Worm (Caenorhabditis elegans) whole organism, L2 larva: ENCODE data around the gene srg-13.
A peak's percentile ranks its signal among the peaks of the same experiment; 100 is the strongest.

Experiments
- C34F6.9 ChIP-seq: fragments of 150-350 bp; optimal IDR thresholded peaks from 2 replicates; lab custom pipeline; 2014; ENCODE audit warnings: missing biosample characterization, missing genetic modification characterization
- R02D3.7 ChIP-seq: fragments of 150-350 bp; optimal IDR thresholded peaks from 2 replicates; lab custom pipeline; 2014; ENCODE audit warnings: missing biosample characterization, missing genetic modification characterization
- Y55F3AM.14 ChIP-seq: fragments of 200-800 bp; sonication (Bioruptor generic); optimal IDR thresholded peaks from 2 replicates; lab custom pipeline; 2018; ENCODE audit warnings: mild to moderate bottlenecking, missing genetic modification characterization, missing compliant biosample characterization
- aly-2 ChIP-seq: fragments of 150-350 bp; optimal IDR thresholded peaks from 2 replicates; lab custom pipeline; 2014; ENCODE audit warnings: missing biosample characterization, missing genetic modification characterization
- ama-1 ChIP-seq: fragments of 150-350 bp; optimal IDR thresholded peaks from 2 replicates; lab custom pipeline; 2018; ENCODE audit warnings: inconsistent platforms
- blmp-1 ChIP-seq: sonication (generic microtip); optimal IDR thresholded peaks from 2 replicates; lab custom pipeline; 2017; ENCODE audit warnings: missing genetic modification characterization, mild to moderate bottlenecking, missing compliant biosample characterization, antibody characterized with exemption, moderate library complexity; ENCODE audit not compliant: insufficient read depth
- ceh-16 ChIP-seq: fragments of 150-350 bp; optimal IDR thresholded peaks from 2 replicates; lab custom pipeline; 2014; ENCODE audit warnings: missing biosample characterization, missing genetic modification characterization
- crh-2 ChIP-seq: sonication (generic microtip); optimal IDR thresholded peaks from 2 replicates; lab custom pipeline; 2017; ENCODE audit warnings: missing biosample characterization, missing genetic modification characterization
- dmd-4 ChIP-seq: sonication (generic microtip); optimal IDR thresholded peaks from 2 replicates; lab custom pipeline; 2017; ENCODE audit warnings: missing biosample characterization, missing genetic modification characterization
- egl-27 ChIP-seq: sonication (generic microtip); optimal IDR thresholded peaks from 3 replicates; lab custom pipeline; 2017; ENCODE audit warnings: missing biosample characterization, missing genetic modification reagents, missing genetic modification characterization
- elt-1 ChIP-seq: fragments of 150-350 bp; optimal IDR thresholded peaks from 2 replicates; lab custom pipeline; 2014; ENCODE audit warnings: missing biosample characterization, missing genetic modification characterization
- elt-3 ChIP-seq: sonication (generic microtip); optimal IDR thresholded peaks from 2 replicates; lab custom pipeline; 2017; ENCODE audit warnings: missing biosample characterization, missing genetic modification characterization
- fos-1 ChIP-seq: fragments of 150-350 bp; optimal IDR thresholded peaks from 2 replicates; lab custom pipeline; 2014; ENCODE audit warnings: missing biosample characterization, missing genetic modification characterization
- gmeb-1 ChIP-seq: fragments of 150-350 bp; optimal IDR thresholded peaks from 2 replicates; lab custom pipeline; 2014; ENCODE audit warnings: missing biosample characterization, missing genetic modification characterization
- lin-11 ChIP-seq: fragments of 150-350 bp; sonication (generic microtip); optimal IDR thresholded peaks from 2 replicates; lab custom pipeline; 2014; ENCODE audit warnings: missing biosample characterization, missing genetic modification characterization, inconsistent platforms, mixed read lengths
- lin-13 ChIP-seq: fragments of 150-350 bp; optimal IDR thresholded peaks from 2 replicates; lab custom pipeline; 2014; ENCODE audit warnings: missing biosample characterization, missing genetic modification reagents, missing genetic modification characterization
- lin-39 ChIP-seq: fragments of 150-350 bp; optimal IDR thresholded peaks from 2 replicates; lab custom pipeline; 2014; ENCODE audit warnings: missing biosample characterization, missing genetic modification reagents, missing genetic modification characterization
- lsy-2 ChIP-seq, 2 experiments: fragments of 150-350 bp in 1 of 2; sonication (generic microtip) in 1 of 2; optimal IDR thresholded peaks; 2 replicates each; lab custom pipeline; 2014 to 2017; ENCODE audit warnings: missing biosample characterization in 2 of 2, missing genetic modification characterization in 2 of 2
- mab-5 ChIP-seq: fragments of 150-350 bp; optimal IDR thresholded peaks from 2 replicates; lab custom pipeline; 2014; ENCODE audit warnings: missing biosample characterization, missing genetic modification characterization
- mdl-1 ChIP-seq, 2 experiments: fragments of 150-350 bp in 1 of 2; sonication (generic microtip) in 1 of 2; optimal IDR thresholded peaks; 2 replicates each; lab custom pipeline; 2017; ENCODE audit warnings: missing biosample characterization in 2 of 2, missing genetic modification characterization in 2 of 2
- nhr-10 ChIP-seq: sonication (generic microtip); optimal IDR thresholded peaks from 2 replicates; lab custom pipeline; 2017; ENCODE audit warnings: missing biosample characterization, missing genetic modification characterization
- nhr-11 ChIP-seq: fragments of 150-350 bp; optimal IDR thresholded peaks from 2 replicates; lab custom pipeline; 2014; ENCODE audit warnings: missing biosample characterization, missing genetic modification characterization
- nhr-12 ChIP-seq: fragments of 150-350 bp; optimal IDR thresholded peaks from 2 replicates; lab custom pipeline; 2014; ENCODE audit warnings: missing biosample characterization, missing genetic modification characterization
- nhr-129 ChIP-seq: fragments of 150-350 bp; optimal IDR thresholded peaks from 2 replicates; lab custom pipeline; 2014; ENCODE audit warnings: missing biosample characterization, missing genetic modification characterization
- nhr-21 ChIP-seq: fragments of 150-350 bp; optimal IDR thresholded peaks from 2 replicates; lab custom pipeline; 2014; ENCODE audit warnings: missing biosample characterization, missing genetic modification characterization
- nhr-23 ChIP-seq: fragments of 150-350 bp; optimal IDR thresholded peaks from 2 replicates; lab custom pipeline; 2014; ENCODE audit warnings: missing biosample characterization, missing genetic modification reagents, missing genetic modification characterization
- nhr-25 ChIP-seq: fragments of 150-350 bp; sonication (generic microtip); optimal IDR thresholded peaks from 3 replicates; lab custom pipeline; 2014; ENCODE audit warnings: missing biosample characterization, missing genetic modification characterization
- nhr-6 ChIP-seq: fragments of 150-350 bp; optimal IDR thresholded peaks from 2 replicates; lab custom pipeline; 2014; ENCODE audit warnings: missing biosample characterization, missing genetic modification characterization
- nhr-77 ChIP-seq: fragments of 150-350 bp; optimal IDR thresholded peaks from 2 replicates; lab custom pipeline; 2014; ENCODE audit warnings: missing biosample characterization, missing genetic modification characterization
- peb-1 ChIP-seq: fragments of 150-350 bp; optimal IDR thresholded peaks from 2 replicates; lab custom pipeline; 2014; ENCODE audit warnings: missing biosample characterization, missing genetic modification characterization
- sem-4 ChIP-seq: fragments of 150-350 bp; optimal IDR thresholded peaks from 2 replicates; lab custom pipeline; 2014; ENCODE audit warnings: missing biosample characterization, missing genetic modification reagents, missing genetic modification characterization
- snpc-4 ChIP-seq: fragments of 150-350 bp; optimal IDR thresholded peaks from 2 replicates; lab custom pipeline; 2014; ENCODE audit warnings: missing biosample characterization, missing genetic modification characterization
- unc-39 ChIP-seq: fragments of 150-350 bp; optimal IDR thresholded peaks from 2 replicates; lab custom pipeline; 2014; ENCODE audit warnings: missing biosample characterization, missing genetic modification characterization
- unc-55 ChIP-seq: fragments of 150-350 bp; sonication (generic microtip); optimal IDR thresholded peaks from 3 replicates; lab custom pipeline; 2014; ENCODE audit warnings: missing biosample characterization, missing genetic modification reagents, missing genetic modification characterization
- zag-1 ChIP-seq: fragments of 150-350 bp; optimal IDR thresholded peaks from 2 replicates; lab custom pipeline; 2014; ENCODE audit warnings: missing biosample characterization, missing genetic modification characterization
- ztf-4 ChIP-seq: fragments of 150-350 bp; optimal IDR thresholded peaks from 2 replicates; lab custom pipeline; 2014; ENCODE audit warnings: missing biosample characterization, missing genetic modification characterization

Gene srg-13

DNA sequence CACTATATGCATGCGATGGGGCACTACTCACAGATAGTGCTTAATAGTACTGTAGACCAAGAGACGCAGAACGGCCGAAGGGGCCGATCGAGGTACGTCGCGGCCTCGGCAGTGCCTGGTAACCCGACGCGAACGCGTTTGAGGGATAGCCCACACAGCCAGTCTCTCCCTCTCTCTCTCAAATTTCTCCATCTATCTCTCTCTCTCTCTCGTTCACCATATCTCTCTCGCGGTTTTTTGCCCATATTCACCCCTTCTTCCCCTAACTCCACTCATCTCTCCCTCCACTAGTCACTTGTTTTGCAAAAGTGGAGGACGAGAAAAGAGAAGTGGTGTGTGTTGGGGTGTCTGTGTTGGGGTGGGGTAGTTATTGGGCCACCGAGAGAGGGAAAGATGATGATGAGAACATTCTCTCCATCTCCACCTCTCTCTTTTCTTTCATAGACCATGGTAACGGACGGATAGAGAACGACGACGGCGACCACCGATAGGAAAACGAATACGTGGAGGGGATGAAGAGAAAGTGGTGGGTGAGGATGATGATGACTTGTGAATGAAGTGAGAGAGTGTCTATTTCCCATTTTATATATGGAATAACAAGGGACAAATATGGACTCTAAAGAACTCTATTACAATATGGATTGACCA, 5.2 kb upstream of the srg-13 start (continued):
- peak; percentile 70 for TF ChIP-seq C34F6.9 (tag; lab: Kevin White, UChicago)
- peak; percentile 34 for TF ChIP-seq nhr-6 (tag; lab: Kevin White, UChicago)
- TF ChIP-seq lin-39: no peak
- no peak for TF ChIP-seq Y55F3AM.14 (GFP tag; lab: Kevin White, UChicago)
- no peak for TF ChIP-seq elt-3 (tag; lab: Kevin White, UChicago)
- TF ChIP-seq sem-4 (tag; lab: Kevin White, UChicago): no peak
- no peak for TF ChIP-seq blmp-1
- TF ChIP-seq lin-13: peak; percentile 29
- no peak for TF ChIP-seq egl-27 (tag; lab: Kevin White, UChicago)
- no peak for TF ChIP-seq ztf-4 (tag; lab: Kevin White, UChicago)
- TF ChIP-seq nhr-23 (tag; lab: Kevin White, UChicago): no peak
- no peak for TF ChIP-seq nhr-10 (tag; lab: Kevin White, UChicago)
- TF ChIP-seq ama-1 (lab: Kevin White, UChicago): no peak
- peak; percentile 5 to 15 for TF ChIP-seq mdl-1 (tag; optimal IDR thresholded peaks at IDR 0.05; lab: Kevin White, UChicago)
- TF ChIP-seq mab-5: no peak
- TF ChIP-seq unc-39 (tag; lab: Kevin White, UChicago): no peak
- peak; percentile 46 for TF ChIP-seq zag-1
- TF ChIP-seq peb-1 (tag; lab: Kevin White, UChicago): no peak
- TF ChIP-seq lin-11 (tag; lab: Kevin White, UChicago): no peak
- no peak for TF ChIP-seq aly-2 (tag; lab: Kevin White, UChicago)
- peak; percentile 67 for TF ChIP-seq unc-55 (GFP tag; lab: Kevin White, UChicago)

ce11 chrIII:4668073-4668472, 4.0 kb upstream of the srg-13 start:
- no peak for TF ChIP-seq nhr-12
- TF ChIP-seq ztf-4 (tag; lab: Kevin White, UChicago): no peak
- no peak for TF ChIP-seq lin-13
- no peak for TF ChIP-seq crh-2 (tag; lab: Kevin White, UChicago)
- no peak for TF ChIP-seq snpc-4 (tag; lab: Kevin White, UChicago)
- no peak for TF ChIP-seq ceh-16 (tag; lab: Kevin White, UChicago)
- no peak for TF ChIP-seq peb-1 (tag; lab: Kevin White, UChicago)
- TF ChIP-seq nhr-129 (tag; lab: Kevin White, UChicago): peak; percentile 5
- TF ChIP-seq lsy-2 (tag; optimal IDR thresholded peaks at IDR 0.05; lab: Kevin White, UChicago): no peak
- TF ChIP-seq C34F6.9 (tag; lab: Kevin White, UChicago): no peak
- TF ChIP-seq fos-1: peak; percentile 58
- no peak for TF ChIP-seq dmd-4
- peak; percentile 10 for TF ChIP-seq gmeb-1
- no peak for TF ChIP-seq lin-39
- no peak for TF ChIP-seq mdl-1 (tag; optimal IDR thresholded peaks at IDR 0.05; lab: Kevin White, UChicago)

DNA sequence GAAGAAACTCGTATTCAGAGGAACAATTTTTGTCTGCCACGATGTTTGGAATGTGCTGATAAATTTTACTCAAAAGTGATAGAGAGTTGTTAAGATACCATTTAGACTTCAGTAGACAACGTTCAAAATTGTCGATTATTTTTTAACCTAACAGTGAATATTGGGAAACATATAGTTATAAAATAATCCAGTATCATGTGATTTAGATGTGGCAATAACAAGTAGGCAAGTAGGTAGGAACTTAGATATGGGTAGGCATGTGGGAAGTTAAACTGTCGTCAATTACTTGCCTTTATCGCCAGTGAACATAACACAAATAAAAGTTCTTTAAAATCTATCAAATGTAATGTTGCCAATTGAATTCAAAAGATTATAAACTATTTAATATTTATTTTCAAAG, 558 bp upstream of the srg-13 start, which contains the start of gene T23F11.11:
Gene T23F11.11 (minus strand): TSS at position 101 of the 400 bp plus-strand sequence.
- no peak for TF ChIP-seq nhr-12
- no peak for TF ChIP-seq snpc-4 (tag; lab: Kevin White, UChicago)
- TF ChIP-seq zag-1: no peak

DNA sequence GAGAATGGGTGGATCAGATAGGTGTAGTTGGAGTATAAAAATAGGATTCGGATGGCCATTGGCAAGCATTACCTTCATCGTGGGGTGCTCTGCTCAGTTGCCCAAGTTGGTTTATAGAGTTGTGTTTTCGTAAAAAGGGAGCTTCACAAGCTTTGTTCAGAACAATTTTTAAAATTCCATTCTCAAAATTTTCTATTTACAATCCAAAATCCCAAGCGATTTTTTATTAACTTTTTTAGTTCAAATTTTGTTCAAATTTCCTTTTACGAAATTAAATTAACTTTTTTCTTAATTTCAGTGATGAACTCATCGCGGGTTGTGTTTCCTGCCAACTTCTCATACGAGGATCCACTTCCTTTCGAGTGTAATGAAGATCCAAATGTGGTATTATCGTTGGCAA, 5.4 kb downstream of the srg-13 start, which contains the start of gene srg-10:
Gene srg-10 (plus strand): TSS at position 301 of the 400 bp plus-strand sequence.
- TF ChIP-seq ama-1 (lab: Kevin White, UChicago) (no peak), sem-4 (tag; lab: Kevin White, UChicago) (no peak), egl-27 (tag; lab: Kevin White, UChicago) (no peak), R02D3.7 (tag; lab: Kevin White, UChicago) (no peak), nhr-25 (tag; lab: Kevin White, UChicago) (no peak), nhr-21 (tag; lab: Kevin White, UChicago) (no peak), elt-1 (no peak), mab-5 (no peak), nhr-77 (tag; lab: Kevin White, UChicago) (no peak), nhr-10 (tag; lab: Kevin White, UChicago) (no peak), nhr-11 (tag; lab: Kevin White, UChicago) (no peak), nhr-129 (tag; lab: Kevin White, UChicago) (no peak), nhr-6 (tag; lab: Kevin White, UChicago) (no peak), unc-55 (GFP tag; lab: Kevin White, UChicago) (no peak), nhr-12 (no peak)
